Worm (Caenorhabditis elegans) whole organism, L3 larva: ENCODE data around the gene irld-33.

ENCODE experiments used
- R02D3.7 ChIP-seq: fragments of 150-350 bp; optimal IDR thresholded peaks from 2 replicates; lab custom pipeline; 2014; ENCODE audit warnings: missing biosample characterization, missing genetic modification characterization
- aly-2 ChIP-seq: fragments of 150-350 bp; optimal IDR thresholded peaks from 2 replicates; lab custom pipeline; 2014; ENCODE audit warnings: missing biosample characterization, missing genetic modification characterization
- ceh-16 ChIP-seq: sonication (generic microtip); optimal IDR thresholded peaks from 2 replicates; lab custom pipeline; 2017; ENCODE audit warnings: missing biosample characterization, missing genetic modification characterization
- egl-5 ChIP-seq: fragments of 150-350 bp; optimal IDR thresholded peaks from 2 replicates; lab custom pipeline; 2017; ENCODE audit warnings: missing biosample characterization, missing genetic modification reagents, missing genetic modification characterization, inconsistent platforms
- elt-2 ChIP-seq: sonication (generic microtip); optimal IDR thresholded peaks from 2 replicates; lab custom pipeline; 2016; ENCODE audit warnings: missing genetic modification reagents, mild to moderate bottlenecking, missing genetic modification characterization, missing compliant biosample characterization
- hmg-11 ChIP-seq: sonication (generic microtip); optimal IDR thresholded peaks from 2 replicates; lab custom pipeline; 2016; ENCODE audit warnings: missing genetic modification characterization, missing compliant biosample characterization
- mdl-1 ChIP-seq: fragments of 150-350 bp; optimal IDR thresholded peaks from 2 replicates; lab custom pipeline; 2014; ENCODE audit warnings: missing biosample characterization, missing genetic modification characterization
- mml-1 ChIP-seq: fragments of 150-350 bp; sonication (generic microtip); optimal IDR thresholded peaks from 3 replicates; lab custom pipeline; 2014; ENCODE audit warnings: missing biosample characterization, missing genetic modification characterization
- nhr-12 ChIP-seq: fragments of 150-350 bp; optimal IDR thresholded peaks from 2 replicates; lab custom pipeline; 2014; ENCODE audit warnings: missing biosample characterization, missing genetic modification characterization
- pha-4 ChIP-seq: fragments of 150-350 bp; optimal IDR thresholded peaks from 2 replicates; lab custom pipeline; 2014; ENCODE audit warnings: missing biosample characterization, missing genetic modification reagents, missing genetic modification characterization
- pqm-1 ChIP-seq: fragments of 150-350 bp; optimal IDR thresholded peaks from 2 replicates; lab custom pipeline; 2017; ENCODE audit warnings: missing biosample characterization, missing genetic modification characterization, inconsistent platforms
- skn-1 ChIP-seq: fragments of 150-350 bp; optimal IDR thresholded peaks from 2 replicates; lab custom pipeline; 2014; ENCODE audit warnings: missing biosample characterization, missing genetic modification characterization
- zag-1 ChIP-seq: fragments of 150-350 bp; optimal IDR thresholded peaks from 2 replicates; lab custom pipeline; 2014; ENCODE audit warnings: missing biosample characterization, missing genetic modification characterization
- ztf-11 ChIP-seq: fragments of 150-350 bp; optimal IDR thresholded peaks from 2 replicates; lab custom pipeline; 2014; ENCODE audit warnings: missing biosample characterization, missing genetic modification characterization

irld-33 gene

ce11 chrII:1787208-1787607 lies 48.4 kb downstream of the irld-33 start:
- TF ChIP-seq skn-1 = no peak
- TF ChIP-seq ztf-11 (tag; lab: Kevin White, UChicago) = no peak
- TF ChIP-seq ceh-16 (tag; lab: Kevin White, UChicago) = no peak
- TF ChIP-seq pha-4 (tag; lab: Kevin White, UChicago) = no peak
- no peak for TF ChIP-seq mdl-1 (tag; lab: Kevin White, UChicago)
- TF ChIP-seq pqm-1 = no peak
- TF ChIP-seq hmg-11 (tag; lab: Kevin White, UChicago) = no peak
- no peak for TF ChIP-seq nhr-12
- no peak for TF ChIP-seq egl-5 (tag; lab: Kevin White, UChicago)
- TF ChIP-seq zag-1 (tag; lab: Kevin White, UChicago) = no peak
- no peak for TF ChIP-seq mml-1 (tag; lab: Kevin White, UChicago)
- no peak for TF ChIP-seq elt-2 (tag; lab: Kevin White, UChicago)

ce11 chrII:1788087-1788486 lies 49.2 kb downstream of the irld-33 start, which contains the start of the genes C08F1.6 and fbxb-13:
TSS of gene C08F1.6 (minus strand) at chrII:1788187.
TSS of gene fbxb-13 (plus strand) at chrII:1788277.
- TF ChIP-seq R02D3.7 (tag; lab: Kevin White, UChicago) (no peak), aly-2 (tag; lab: Kevin White, UChicago) (no peak)
